Worm (Caenorhabditis elegans): ENCODE measurements around the gene Y51H4A.935.
"Not testable (repeated sequence)": the region's sequence is repeated elsewhere in the genome, so short reads cannot be mapped to it uniquely, and the experiment has no call there.

Gene Y51H4A.935

ce11 chrIV:16482143-16482542 is 24.9 kb downstream of the Y51H4A.935 start:
- TF ChIP-seq lin-38 (GFP tag; IDR thresholded peaks at IDR 0.05) (peak; percentile 60), vab-7 (GFP tag; IDR thresholded peaks at IDR 0.05) (peak; percentile 63), pha-4 (GFP tag; IDR thresholded peaks at IDR 0.05) (peak; percentile 28; the same call in 1 of the 2 replicates), D1046.2 (GFP tag; IDR thresholded peaks at IDR 0.05) (0 out of 2 replicates have a peak, but pooled peaks have one; percentile 15), madf-5 (GFP tag; IDR thresholded peaks at IDR 0.05) (0 out of 4 replicates have a peak, but pooled peaks of 1 of the 2 experiments have one; percentile 62), snpc-1.2 (GFP tag; IDR thresholded peaks at IDR 0.05) (peak; percentile 95), arid-1 (GFP tag; conservative IDR thresholded peaks at IDR 0.05) (0 out of 2 replicates have a peak, but pooled peaks have one; percentile 38), zip-11 (GFP tag; IDR thresholded peaks at IDR 0.05) (peak; percentile 9; the same call in 1 of the 2 replicates), Y48G9A.11 (GFP tag; IDR thresholded peaks at IDR 0.05) (0 out of 2 replicates have a peak, but pooled peaks have one; percentile 21)
- TF ChIP-seq pha-4 (tag; optimal IDR thresholded peaks at IDR 0.05): not testable (repeated sequence)

- not testable (repeated sequence) for TF ChIP-seq aha-1 (tag); daf-12 (tag; optimal IDR thresholded peaks at IDR 0.05); ceh-62 (tag; optimal IDR thresholded peaks at IDR 0.05)
Observed at ce11 chrIV:16480888-16481287, 26.1 kb downstream of the Y51H4A.935 start, which contains the start of gene Y51H4A.938. Gene Y51H4A.938 (plus strand): TSS chrIV:16481188.

- no peak for TF ChIP-seq ceh-32 (tag; optimal IDR thresholded peaks at IDR 0.05; ENCODE audit: poor library complexity)
- TF ChIP-seq php-3 (GFP tag; IDR thresholded peaks at IDR 0.05): no peak
Observed at ce11 chrIV:16477169-16477568, 29.9 kb downstream of the Y51H4A.935 start, which contains the start of gene Y51H4A.1. Gene Y51H4A.1 (minus strand): TSS chrIV:16477295.

ce11 chrIV:16476081-16476480 is 31.0 kb downstream of the Y51H4A.935 start:
- TF ChIP-seq pqm-1 (tag; optimal IDR thresholded peaks at IDR 0.05) (no peak), ces-1 (GFP tag; optimal IDR thresholded peaks at IDR 0.05) (peak; percentile 22), lir-3 (tag; optimal IDR thresholded peaks at IDR 0.05) (no peak)

- TF ChIP-seq saeg-2 (GFP tag; IDR thresholded peaks at IDR 0.05) (no peak), hmg-1.1 (GFP tag; IDR thresholded peaks at IDR 0.05) (no peak), unc-39 (tag; optimal IDR thresholded peaks at IDR 0.05) (no peak), snpc-1.2 (GFP tag; IDR thresholded peaks at IDR 0.05) (peak; percentile 75), ceh-28 (tag; optimal IDR thresholded peaks at IDR 0.05) (no peak), pha-4 (GFP tag; IDR thresholded peaks at IDR 0.05) (no peak), pha-4 (tag; optimal IDR thresholded peaks at IDR 0.05) (no peak)
Observed at ce11 chrIV:16471569-16471968, 35.5 kb downstream of the Y51H4A.935 start.

ce11 chrIV:16470888-16471287 is 36.1 kb downstream of the Y51H4A.935 start, which contains the start of gene VY10G11R.1:
Gene VY10G11R.1 (minus strand): TSS chrIV:16470988.
- not testable (repeated sequence) for TF ChIP-seq lin-39 (tag; optimal IDR thresholded peaks at IDR 0.05); egl-43 (GFP tag; IDR thresholded peaks at IDR 0.05); nhr-28 (tag; optimal IDR thresholded peaks at IDR 0.05)

ce11 chrIV:16463932-16464331 is 43.1 kb downstream of the Y51H4A.935 start:
- peak; percentile 90 for TF ChIP-seq snpc-1.2 (GFP tag; IDR thresholded peaks at IDR 0.05)

- 0 out of 2 replicates have a peak, but pooled peaks have one; percentile 11 for TF ChIP-seq snpc-1.2 (GFP tag; IDR thresholded peaks at IDR 0.05)
Observed at ce11 chrIV:16458952-16459351, 48.1 kb downstream of the Y51H4A.935 start.

- peak; percentile 94 for TF ChIP-seq snpc-1.2 (GFP tag; IDR thresholded peaks at IDR 0.05)
- TF ChIP-seq mdt-29 (GFP tag; IDR thresholded peaks at IDR 0.05): peak; percentile 97
- peak; percentile 77 for TF ChIP-seq lin-38 (GFP tag; IDR thresholded peaks at IDR 0.05)
- TF ChIP-seq zfp-3 (GFP tag; conservative IDR thresholded peaks at IDR 0.05): peak; percentile 74; the same call in 1 of the 2 replicates
- TF ChIP-seq pha-4 (GFP tag; IDR thresholded peaks at IDR 0.05): peak; percentile 90; the same call in 1 of the 2 replicates
- TF ChIP-seq pha-4 (tag; optimal IDR thresholded peaks at IDR 0.05): not testable (repeated sequence)
- TF ChIP-seq arid-1 (GFP tag; conservative IDR thresholded peaks at IDR 0.05): peak; percentile 94
Observed at ce11 chrIV:16458368-16458767, 48.7 kb downstream of the Y51H4A.935 start.

Measured in whole organism, L4 larva.